Fruit fly (Drosophila melanogaster) whole organism, embryonic: ENCODE results near the gene Gr63a.

Experiments used
- CG15514 ChIP-seq: fragments of 200-800 bp; sonication (Bioruptor generic); optimal IDR thresholded peaks from 3 replicates; lab custom pipeline; 2017; ENCODE audit warnings: missing biosample characterization, missing genetic modification characterization, mild to moderate bottlenecking, moderate library complexity, missing genetic modification reagents
- CG15601 ChIP-seq: fragments of 200-800 bp; sonication (Bioruptor generic); optimal IDR thresholded peaks from 3 replicates; lab custom pipeline; 2019; ENCODE audit warnings: missing biosample characterization, mild to moderate bottlenecking, missing genetic modification characterization, moderate library complexity
- CG6765 ChIP-seq: fragments of 200-800 bp; sonication (Bioruptor generic); optimal IDR thresholded peaks from 3 replicates; lab custom pipeline; 2017; ENCODE audit warnings: missing biosample characterization, mild to moderate bottlenecking, missing genetic modification characterization
- chn ChIP-seq: fragments of 200-800 bp; sonication (Bioruptor generic); optimal IDR thresholded peaks from 2 replicates; lab custom pipeline; 2016; ENCODE audit warnings: missing biosample characterization, missing genetic modification characterization
- insv ChIP-seq, 2 experiments: fragments of 200-800 bp; sonication (Bioruptor generic); optimal IDR thresholded peaks; 3 replicates each; lab custom pipeline; 2016 to 2018; ENCODE audit warnings: missing biosample characterization in 2 of 2, missing genetic modification characterization in 2 of 2
- schlank ChIP-seq: fragments of 200-800 bp; sonication (Bioruptor generic); optimal IDR thresholded peaks from 2 replicates; lab custom pipeline; 2018; ENCODE audit warnings: missing biosample characterization, mild to moderate bottlenecking, missing genetic modification characterization
- stc ChIP-seq: fragments of 200-800 bp; sonication (Bioruptor generic); IDR thresholded peaks from 2 replicates; pipeline ENCODE4 v1.3.6; 2022; ENCODE audit warnings: missing biosample characterization, missing genetic modification characterization

DNA sequence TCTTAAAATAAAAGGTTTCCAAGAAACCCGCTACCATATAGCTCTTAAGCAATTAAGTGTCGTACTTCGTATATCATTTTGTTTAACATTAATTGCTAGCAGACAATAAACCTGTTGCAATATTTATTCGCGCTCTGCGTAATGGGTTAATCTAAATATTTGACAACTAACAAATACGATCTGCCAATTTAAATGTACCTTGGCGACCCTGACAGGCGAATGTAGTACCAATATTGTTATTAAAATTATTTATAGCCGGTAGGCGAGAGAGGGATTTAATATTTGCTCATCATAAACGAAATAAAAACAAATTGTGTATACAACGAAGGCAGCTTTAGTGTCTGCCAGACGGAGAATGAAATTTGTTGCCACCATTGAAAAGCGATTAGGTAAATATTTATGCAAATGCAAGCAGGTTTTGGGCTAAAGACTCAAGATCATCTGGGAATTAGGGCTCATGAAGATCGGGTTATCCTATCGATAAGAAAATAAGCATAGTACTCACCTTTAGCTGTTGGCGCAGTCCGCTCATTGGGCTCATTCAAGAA, 36.4 kb upstream of the Gr63a start:
- TF ChIP-seq schlank (peak; percentile 67), chn (GFP tag; lab: Kevin White, UChicago) (no peak), insv (GFP tag; optimal IDR thresholded peaks at IDR 0.05; lab: Kevin White, UChicago) (no peak), stc (GFP tag; lab: Robert Waterston, UW) (no peak), CG6765 (GFP tag; lab: Kevin White, UChicago) (peak; percentile 23), CG15514 (peak; percentile 64), CG15601 (no peak)
